Worm (Caenorhabditis elegans): Measurements from ENCODE around the gene lin-52.

Gene lin-52

DNA sequence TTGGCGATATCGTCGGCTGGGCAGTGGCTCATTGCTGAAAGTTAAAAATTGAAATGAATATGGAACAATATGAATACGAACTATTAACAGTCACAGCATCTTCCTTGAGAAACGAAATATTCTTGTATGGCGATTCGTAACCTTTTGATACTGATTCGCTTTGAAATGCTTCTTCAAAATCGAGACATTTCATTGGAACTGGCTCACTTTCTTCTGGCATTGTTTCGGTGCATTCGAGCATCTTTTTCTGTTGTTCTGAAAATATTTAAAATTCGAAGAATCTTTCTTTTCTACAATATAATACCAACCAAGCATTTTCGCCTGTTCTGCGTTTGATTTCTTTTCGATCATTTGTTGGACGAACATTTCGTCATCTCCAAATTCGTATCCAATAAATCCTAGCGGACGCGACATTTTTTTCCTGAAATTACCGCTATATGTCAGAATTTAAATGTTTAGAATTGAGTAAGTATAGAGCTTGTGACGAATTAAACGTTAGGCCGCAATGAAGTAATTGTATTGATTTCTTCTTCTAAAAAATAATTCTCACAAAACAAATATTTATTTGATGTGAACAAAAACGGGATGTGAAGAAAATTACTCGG lies at the start of gene lin-52:
Gene lin-52 (minus strand): TSS at position 421 of the 605 bp plus-strand sequence.
- TF ChIP-seq ceh-9 (tag; optimal IDR thresholded peaks at IDR 0.05) = no peak
- TF ChIP-seq ztf-11 (tag; optimal IDR thresholded peaks at IDR 0.05) = no peak
- TF ChIP-seq tbx-2 (tag; optimal IDR thresholded peaks at IDR 0.05) = no peak
- TF ChIP-seq lsy-12 (tag; optimal IDR thresholded peaks at IDR 0.05) = no peak
- TF ChIP-seq pha-4 (tag; optimal IDR thresholded peaks at IDR 0.05) = peak; percentile 31
- TF ChIP-seq elt-2 (tag; optimal IDR thresholded peaks at IDR 0.05) = peak; percentile 7
- no peak for TF ChIP-seq nhr-25 (tag; optimal IDR thresholded peaks at IDR 0.05)
- TF ChIP-seq ama-1 (optimal IDR thresholded peaks at IDR 0.05) = peak; percentile 82
- TF ChIP-seq nhr-43 (tag; optimal IDR thresholded peaks at IDR 0.05; ENCODE audit: poor library complexity, severe bottlenecking) = peak; percentile 15
- no peak for TF ChIP-seq mml-1 (tag; optimal IDR thresholded peaks at IDR 0.05)

- TF ChIP-seq nhr-76 (tag; optimal IDR thresholded peaks at IDR 0.05) (no peak), sea-2 (GFP tag; optimal IDR thresholded peaks at IDR 0.05) (no peak), tbx-2 (tag; optimal IDR thresholded peaks at IDR 0.05) (no peak), nhr-12 (tag; optimal IDR thresholded peaks at IDR 0.05) (no peak), unc-39 (tag; optimal IDR thresholded peaks at IDR 0.05) (no peak), nhr-43 (tag; optimal IDR thresholded peaks at IDR 0.05; ENCODE audit: poor library complexity, severe bottlenecking) (no peak)
These were observed 46.5 kb upstream of the lin-52 start, which contains the start of gene ZK757.1 for ce11 chrIII:9871032-9871431. Gene ZK757.1, minus strand, starts transcription at chrIII:9871132.

- TF ChIP-seq jun-1 (tag; optimal IDR thresholded peaks at IDR 0.05) (peak; percentile 14), nhr-12 (tag; optimal IDR thresholded peaks at IDR 0.05) (no peak), nhr-43 (tag; optimal IDR thresholded peaks at IDR 0.05; ENCODE audit: poor library complexity, severe bottlenecking) (peak; percentile 86), egl-5 (tag; optimal IDR thresholded peaks at IDR 0.05) (peak; percentile 50), nhr-237 (tag; optimal IDR thresholded peaks at IDR 0.05) (no peak), tbx-2 (tag; optimal IDR thresholded peaks at IDR 0.05) (peak; percentile 28), fos-1 (tag; optimal IDR thresholded peaks at IDR 0.05) (peak; percentile 30), elt-3 (tag; optimal IDR thresholded peaks at IDR 0.05) (no peak), egl-27 (tag; optimal IDR thresholded peaks at IDR 0.05) (no peak), pqm-1 (tag; optimal IDR thresholded peaks at IDR 0.05) (peak; percentile 20), nhr-25 (tag; optimal IDR thresholded peaks at IDR 0.05) (no peak), ama-1 (optimal IDR thresholded peaks at IDR 0.05) (peak; percentile 6), lin-15B (tag; optimal IDR thresholded peaks at IDR 0.05) (peak; percentile 52), ceh-9 (tag; optimal IDR thresholded peaks at IDR 0.05) (no peak), lsy-12 (tag; optimal IDR thresholded peaks at IDR 0.05) (peak; percentile 52), nhr-23 (tag; optimal IDR thresholded peaks at IDR 0.05) (no peak), ZK546.5 (tag; optimal IDR thresholded peaks at IDR 0.05) (peak; percentile 33), snpc-4 (tag; optimal IDR thresholded peaks at IDR 0.05) (no peak), nhr-28 (tag; optimal IDR thresholded peaks at IDR 0.05) (no peak), pha-4 (tag; optimal IDR thresholded peaks at IDR 0.05) (peak; percentile 11), hmg-11 (tag; optimal IDR thresholded peaks at IDR 0.05) (no peak), daf-12 (tag; optimal IDR thresholded peaks at IDR 0.05) (no peak), ceh-82 (tag; optimal IDR thresholded peaks at IDR 0.05) (peak; percentile 47), ztf-4 (tag; optimal IDR thresholded peaks at IDR 0.05) (no peak), nhr-67 (tag; optimal IDR thresholded peaks at IDR 0.05) (no peak), fkh-2 (tag; optimal IDR thresholded peaks at IDR 0.05) (no peak), lin-39 (tag; optimal IDR thresholded peaks at IDR 0.05) (peak; percentile 42), unc-62 (GFP tag; optimal IDR thresholded peaks at IDR 0.05) (no peak), eor-1 (tag; optimal IDR thresholded peaks at IDR 0.05) (no peak), elt-2 (tag; optimal IDR thresholded peaks at IDR 0.05) (peak; percentile 39), nfya-1 (tag; optimal IDR thresholded peaks at IDR 0.05; ENCODE audit: insufficient read depth) (peak; percentile 68), R02D3.7 (tag; optimal IDR thresholded peaks at IDR 0.05) (peak; percentile 26), elt-1 (tag; optimal IDR thresholded peaks at IDR 0.05) (peak; percentile 26)
These were observed 43.4 kb upstream of the lin-52 start, which contains the start of gene dhhc-4 for ce11 chrIII:9867780-9868503. Gene dhhc-4, minus strand, starts transcription at chrIII:9867792.

Measured in whole organism, L3 larva.